Worm (Caenorhabditis elegans): Measurements from ENCODE around the gene Y54E2A.8.

The Y54E2A.8 gene

DNA sequence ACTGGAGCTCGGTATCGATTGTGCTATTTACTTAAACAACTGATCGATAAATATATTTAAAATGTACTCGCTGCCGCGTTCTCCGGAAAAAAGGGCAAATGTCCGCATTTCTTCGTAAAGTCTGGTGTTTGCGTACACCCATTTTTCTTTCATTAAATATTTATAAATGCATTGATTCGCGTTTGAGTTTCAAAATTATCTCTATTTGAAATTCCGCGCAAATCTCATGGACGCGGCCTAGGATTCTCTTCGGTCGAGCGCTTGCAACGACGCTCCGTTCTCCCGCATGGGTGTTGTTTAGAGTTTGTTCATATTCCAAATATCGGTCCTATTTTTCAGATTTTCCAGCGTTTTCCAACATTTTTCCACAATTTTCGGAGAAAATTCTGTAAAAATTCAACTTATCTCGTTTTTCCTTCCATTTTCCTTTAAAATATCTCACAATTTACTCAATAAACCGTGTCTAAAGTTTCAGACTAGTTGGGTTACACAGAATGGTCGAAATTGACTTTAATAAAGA, 16.9 kb downstream of the Y54E2A.8 start, which contains the start of gene eif-3.B (continued):
- TF ChIP-seq nhr-27 (tag; optimal IDR thresholded peaks at IDR 0.05) = no peak
- TF ChIP-seq ceh-27 (GFP tag; optimal IDR thresholded peaks at IDR 0.05) = peak; percentile 93
- peak; percentile 77 for TF ChIP-seq madf-10 (tag; optimal IDR thresholded peaks at IDR 0.05)
- no peak for TF ChIP-seq aptf-3 (GFP tag; IDR thresholded peaks at IDR 0.05)
- no peak for TF ChIP-seq mxl-1 (tag; optimal IDR thresholded peaks at IDR 0.05)
- TF ChIP-seq bed-1 (GFP tag; IDR thresholded peaks at IDR 0.05) = no peak
- no peak; the same call in 1 of the 2 replicates for TF ChIP-seq zfh-2 (GFP tag; conservative IDR thresholded peaks at IDR 0.05)
- peak; percentile 73 for TF ChIP-seq ceh-100 (GFP tag; IDR thresholded peaks at IDR 0.05)
- no peak for TF ChIP-seq Y56A3A.18 (GFP tag; IDR thresholded peaks at IDR 0.05)
- no peak for TF ChIP-seq hlh-12 (tag; optimal IDR thresholded peaks at IDR 0.05)
- no peak for TF ChIP-seq mel-28 (tag; optimal IDR thresholded peaks at IDR 0.05; ENCODE audit: borderline replicate concordance)
- TF ChIP-seq ztf-18 (tag; optimal IDR thresholded peaks at IDR 0.05) = peak; percentile 44
- TF ChIP-seq dpl-1 (GFP tag; optimal IDR thresholded peaks at IDR 0.05) = peak; percentile 71
- TF ChIP-seq hsf-1 (GFP tag; IDR thresholded peaks at IDR 0.05) = 0 out of 2 replicates have a peak, but pooled peaks have one; percentile 52
- TF ChIP-seq B0019.2 (GFP tag; conservative IDR thresholded peaks at IDR 0.05) = no peak
- TF ChIP-seq rpc-1 (optimal IDR thresholded peaks at IDR 0.05) = no peak
- TF ChIP-seq rpc-1 (tag; optimal IDR thresholded peaks at IDR 0.05) = no peak
- peak; percentile 81; the same call in 1 of the 2 replicates for TF ChIP-seq let-526 (GFP tag; IDR thresholded peaks at IDR 0.05)
- TF ChIP-seq nhr-179 (tag; optimal IDR thresholded peaks at IDR 0.05) = no peak
- peak; percentile 69 for TF ChIP-seq C06A6.2 (GFP tag; conservative IDR thresholded peaks at IDR 0.05)
- TF ChIP-seq cebp-2 (GFP tag; IDR thresholded peaks at IDR 0.05) = no peak
- TF ChIP-seq unc-130 (GFP tag; optimal IDR thresholded peaks at IDR 0.05) = peak; percentile 62
- peak; percentile 62; the same call in 1 of the 2 replicates for TF ChIP-seq aptf-2 (GFP tag; conservative IDR thresholded peaks at IDR 0.05)
- 0 out of 2 replicates have a peak, but pooled peaks have one; percentile 29 for TF ChIP-seq bed-2 (GFP tag; IDR thresholded peaks at IDR 0.05)
- 0 out of 2 replicates have a peak, but pooled peaks have one; percentile 38 for TF ChIP-seq egl-18 (GFP tag; IDR thresholded peaks at IDR 0.05)
- no peak for TF ChIP-seq egrh-3 (GFP tag; IDR thresholded peaks at IDR 0.05)
- no peak for TF ChIP-seq unc-62 (GFP tag; optimal IDR thresholded peaks at IDR 0.05)
- peak; percentile 54 for TF ChIP-seq lsl-1 (GFP tag; optimal IDR thresholded peaks at IDR 0.05)
- no peak for TF ChIP-seq sdz-38 (tag; optimal IDR thresholded peaks at IDR 0.05)
- TF ChIP-seq ceh-40 (GFP tag; IDR thresholded peaks at IDR 0.05) = no peak
- TF ChIP-seq Y53F4B.3 (GFP tag; IDR thresholded peaks at IDR 0.05) = no peak
- TF ChIP-seq rec-8 (tag; optimal IDR thresholded peaks at IDR 0.05) = no peak
- peak; percentile 80 for TF ChIP-seq pbrm-1 (GFP tag; IDR thresholded peaks at IDR 0.05)
- no peak for TF ChIP-seq B0035.1 (tag; optimal IDR thresholded peaks at IDR 0.05)

DNA sequence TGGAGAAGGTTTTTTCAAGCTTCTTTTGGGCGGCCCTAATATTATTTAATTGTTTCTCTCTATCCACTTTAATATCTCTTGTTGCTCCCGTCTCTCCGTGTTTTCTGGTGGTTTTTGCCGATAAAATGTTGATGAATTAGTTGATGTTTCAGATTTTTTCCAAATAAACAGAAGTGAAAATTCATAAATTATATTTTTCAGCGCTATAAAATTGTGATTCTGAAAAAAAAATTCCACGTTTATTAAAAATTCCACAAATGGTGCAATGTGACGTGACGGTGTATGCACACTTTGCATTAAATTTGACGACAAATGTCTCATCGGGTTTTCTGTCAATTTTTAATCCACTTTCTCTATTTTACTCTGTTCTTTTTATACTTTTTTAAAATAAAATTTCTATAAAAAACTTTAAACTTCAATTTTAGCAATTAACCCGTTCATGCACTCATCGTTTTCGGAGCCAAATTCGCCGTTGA, 19.9 kb downstream of the Y54E2A.8 start, which contains the start of gene tbc-20:
TSS of gene tbc-20 (plus strand) at position 426 of the 476 bp plus-strand sequence.
- TF ChIP-seq ceh-27 (GFP tag; optimal IDR thresholded peaks at IDR 0.05) (no peak), let-607 (tag; optimal IDR thresholded peaks at IDR 0.05) (peak in 1 of 2 experiments; percentile 32), ekl-4 (GFP tag; IDR thresholded peaks at IDR 0.05) (peak; percentile 57; the same call in 1 of the 2 replicates), sdz-38 (tag; optimal IDR thresholded peaks at IDR 0.05) (no peak), fkh-3 (tag; optimal IDR thresholded peaks at IDR 0.05) (no peak), madf-6 (GFP tag; IDR thresholded peaks at IDR 0.05) (peak; percentile 76), ztf-25 (GFP tag; IDR thresholded peaks at IDR 0.05) (no peak), Y53F4B.3 (GFP tag; IDR thresholded peaks at IDR 0.05) (no peak), ama-1 (optimal IDR thresholded peaks at IDR 0.05) (no peak), ama-1 (GFP tag; optimal IDR thresholded peaks at IDR 0.05) (peak in 1 of 2 experiments; percentile 9), snpc-4 (GFP tag; optimal IDR thresholded peaks at IDR 0.05) (peak; percentile 49), snpc-4 (tag; optimal IDR thresholded peaks at IDR 0.05) (peak in 3 of 4 experiments; percentile 46 to 73 (median 68)), lin-54 (GFP tag; optimal IDR thresholded peaks at IDR 0.05) (peak; percentile 29), lag-1 (GFP tag; IDR thresholded peaks at IDR 0.05) (no peak), mel-28 (tag; optimal IDR thresholded peaks at IDR 0.05; ENCODE audit: borderline replicate concordance) (no peak), ceh-79 (tag; optimal IDR thresholded peaks at IDR 0.05) (no peak), aptf-3 (GFP tag; IDR thresholded peaks at IDR 0.05) (no peak), him-1 (tag; optimal IDR thresholded peaks at IDR 0.05) (peak; percentile 34), sea-2 (GFP tag; IDR thresholded peaks at IDR 0.05) (no peak), mcd-1 (GFP tag; IDR thresholded peaks at IDR 0.05) (peak; percentile 31; the same call in 1 of the 2 replicates), lsl-1 (GFP tag; optimal IDR thresholded peaks at IDR 0.05) (peak; percentile 48), unc-130 (GFP tag; optimal IDR thresholded peaks at IDR 0.05) (peak; percentile 12)
